Fruit fly (Drosophila melanogaster) whole organism, embryonic: ENCODE measurements around the gene CG42580.
A peak's percentile ranks its signal among the peaks of the same experiment; 100 is the strongest.

Experiments
- ATbp ChIP-seq: fragments of 200-800 bp; sonication (Bioruptor generic); optimal IDR thresholded peaks from 2 replicates; lab custom pipeline; 2017; ENCODE audit warnings: missing biosample characterization, mild to moderate bottlenecking, missing genetic modification characterization, missing genetic modification reagents
- CG12155 ChIP-seq: fragments of 200-800 bp; sonication (Bioruptor generic); optimal IDR thresholded peaks from 3 replicates; lab custom pipeline; 2016; ENCODE audit warnings: missing biosample characterization, missing genetic modification characterization
- CG12299 ChIP-seq: fragments of 200-800 bp; sonication (Bioruptor generic); optimal IDR thresholded peaks from 2 replicates; lab custom pipeline; 2018; ENCODE audit warnings: missing biosample characterization, mild to moderate bottlenecking, missing genetic modification characterization
- CG17568 ChIP-seq: fragments of 200-800 bp; sonication (Bioruptor generic); optimal IDR thresholded peaks from 2 replicates; lab custom pipeline; 2018; ENCODE audit warnings: missing biosample characterization, mild to moderate bottlenecking, missing genetic modification characterization, moderate library complexity
- CG18476 ChIP-seq: fragments of 200-800 bp; sonication (Bioruptor generic); optimal IDR thresholded peaks from 2 replicates; lab custom pipeline; 2016; ENCODE audit warnings: missing biosample characterization, mild to moderate bottlenecking, missing genetic modification characterization
- CG34376 ChIP-seq: fragments of 200-800 bp; sonication (Bioruptor generic); optimal IDR thresholded peaks from 2 replicates; lab custom pipeline; 2018; ENCODE audit warnings: missing biosample characterization, mild to moderate bottlenecking, missing genetic modification characterization
- CG4282 ChIP-seq: fragments of 200-800 bp; sonication (Bioruptor generic); optimal IDR thresholded peaks from 2 replicates; lab custom pipeline; 2016; ENCODE audit warnings: missing biosample characterization, missing genetic modification characterization
- CG4617 ChIP-seq: fragments of 200-800 bp; sonication (Bioruptor generic); optimal IDR thresholded peaks from 3 replicates; lab custom pipeline; 2016; ENCODE audit warnings: missing biosample characterization, missing genetic modification characterization, borderline replicate concordance
- CG4820 ChIP-seq: fragments of 200-800 bp; sonication (Bioruptor generic); optimal IDR thresholded peaks from 3 replicates; lab custom pipeline; 2016; ENCODE audit warnings: missing biosample characterization, missing genetic modification characterization
- CG6175 ChIP-seq: fragments of 200-800 bp; sonication (Bioruptor generic); IDR thresholded peaks from 3 replicates; pipeline ENCODE4 v1.3.6; 2022; ENCODE audit warnings: missing biosample characterization, missing genetic modification characterization
- CG7357 ChIP-seq: fragments of 200-800 bp; sonication (Bioruptor generic); IDR thresholded peaks from 3 replicates; pipeline ENCODE4 v1.3.6; 2022; ENCODE audit warnings: missing biosample characterization, missing genetic modification characterization
- CG8089 ChIP-seq: fragments of 200-800 bp; sonication (Bioruptor generic); optimal IDR thresholded peaks from 3 replicates; lab custom pipeline; 2016; ENCODE audit warnings: missing biosample characterization, missing genetic modification characterization
- CG8290 ChIP-seq, 3 experiments: fragments of 200-800 bp; sonication (Bioruptor generic); optimal IDR thresholded peaks; 2 replicates each; lab custom pipeline; 2016 to 2019; ENCODE audit warnings: missing biosample characterization in 3 of 3, missing genetic modification characterization in 3 of 3, mild to moderate bottlenecking in 2 of 3, moderate library complexity in 1 of 3
- CG8388 ChIP-seq: fragments of 200-800 bp; sonication (Bioruptor generic); optimal IDR thresholded peaks from 2 replicates; lab custom pipeline; 2019; ENCODE audit warnings: missing biosample characterization, mild to moderate bottlenecking, missing genetic modification characterization, moderate library complexity
- CG8924 ChIP-seq: fragments of 200-800 bp; optimal IDR thresholded peaks from 3 replicates; lab custom pipeline; 2019; ENCODE audit warnings: missing biosample characterization, mild to moderate bottlenecking, missing genetic modification characterization, moderate library complexity
- CG8944 ChIP-seq: fragments of 200-800 bp; sonication (Bioruptor generic); optimal IDR thresholded peaks from 3 replicates; lab custom pipeline; 2016; ENCODE audit warnings: missing biosample characterization, missing genetic modification characterization
- Dip3 ChIP-seq: fragments of 200-800 bp; sonication (Bioruptor generic); optimal IDR thresholded peaks from 3 replicates; lab custom pipeline; 2016; ENCODE audit warnings: missing biosample characterization, missing genetic modification characterization
- Dll ChIP-seq: fragments of 200-800 bp; sonication (Bioruptor generic); IDR thresholded peaks from 4 replicates; pipeline ENCODE4 v1.3.6; 2022; ENCODE audit warnings: missing biosample characterization, missing genetic modification characterization; ENCODE audit not compliant: partially characterized antibody
- Drgx ChIP-seq: fragments of 200-800 bp; sonication (Bioruptor generic); IDR thresholded peaks from 2 replicates; pipeline ENCODE4 v1.3.6; 2022; ENCODE audit warnings: missing biosample characterization, missing genetic modification characterization
- ERR ChIP-seq: fragments of 200-800 bp; sonication (Bioruptor generic); optimal IDR thresholded peaks from 2 replicates; lab custom pipeline; 2016; ENCODE audit warnings: missing biosample characterization, missing genetic modification characterization
- Elba2 ChIP-seq: fragments of 200-800 bp; sonication (Bioruptor generic); optimal IDR thresholded peaks from 3 replicates; lab custom pipeline; 2016; ENCODE audit warnings: missing biosample characterization, missing genetic modification characterization
- Hr78 ChIP-seq, 2 experiments: fragments of 200-800 bp in 1 of 2; fragments of >200 bp in 1 of 2; sonication (Bioruptor generic) in 1 of 2; optimal IDR thresholded peaks; 2 replicates each; lab custom pipeline; 2017 to 2019; ENCODE audit warnings: missing biosample characterization in 2 of 2, missing genetic modification characterization in 2 of 2, mild to moderate bottlenecking in 1 of 2, moderate library complexity in 1 of 2
- Max ChIP-seq: fragments of 200-800 bp; sonication (Bioruptor generic); optimal IDR thresholded peaks from 2 replicates; lab custom pipeline; 2016; ENCODE audit warnings: missing biosample characterization, mild to moderate bottlenecking, missing genetic modification characterization
- NK7.1 ChIP-seq: fragments of 200-800 bp; sonication (Bioruptor generic); optimal IDR thresholded peaks from 3 replicates; lab custom pipeline; 2016; ENCODE audit warnings: missing biosample characterization, missing genetic modification characterization
- Ptx1 ChIP-seq: fragments of 200-800 bp; sonication (Bioruptor generic); IDR thresholded peaks from 2 replicates; pipeline ENCODE4 v1.3.6; 2022; ENCODE audit warnings: missing biosample characterization, missing genetic modification characterization
- Sox102F ChIP-seq: fragments of 200-800 bp; sonication (Bioruptor generic); optimal IDR thresholded peaks from 2 replicates; lab custom pipeline; 2018; ENCODE audit warnings: missing biosample characterization, mild to moderate bottlenecking, missing genetic modification characterization, moderate library complexity
- Tbp ChIP-seq: fragments of >200 bp; optimal IDR thresholded peaks from 2 replicates; lab custom pipeline; 2018; ENCODE audit warnings: missing biosample characterization, missing genetic modification characterization
- amos ChIP-seq: fragments of 200-800 bp; sonication (Bioruptor generic); IDR thresholded peaks from 2 replicates; pipeline ENCODE4 v1.3.6; 2022; ENCODE audit warnings: missing biosample characterization, missing genetic modification characterization; ENCODE audit not compliant: partially characterized antibody
- az2 ChIP-seq: fragments of 200-800 bp; sonication (Bioruptor generic); optimal IDR thresholded peaks from 3 replicates; lab custom pipeline; 2016; ENCODE audit warnings: missing biosample characterization, missing genetic modification characterization
- br ChIP-seq: fragments of >200 bp; optimal IDR thresholded peaks from 2 replicates; lab custom pipeline; 2017
- bsh ChIP-seq, 2 experiments: fragments of 200-800 bp; sonication (Bioruptor generic); optimal IDR thresholded peaks; 2 replicates each; lab custom pipeline; 2017 to 2018; ENCODE audit warnings: mild to moderate bottlenecking in 2 of 2, missing biosample characterization in 2 of 2, missing genetic modification characterization in 2 of 2, moderate library complexity in 1 of 2
- cad ChIP-seq: fragments of >200 bp; optimal IDR thresholded peaks from 2 replicates; lab custom pipeline; 2017; ENCODE audit warnings: missing biosample characterization, missing genetic modification characterization
- danr ChIP-seq: fragments of 200-800 bp; sonication (Bioruptor generic); IDR thresholded peaks from 2 replicates; pipeline ENCODE4 v1.3.6; 2022; ENCODE audit warnings: missing biosample characterization, missing genetic modification characterization
- dmrt11E ChIP-seq: fragments of 200-800 bp; sonication (Bioruptor generic); optimal IDR thresholded peaks from 3 replicates; lab custom pipeline; 2018; ENCODE audit warnings: missing biosample characterization, mild to moderate bottlenecking, missing genetic modification characterization, moderate library complexity
- en ChIP-seq: fragments of 200-800 bp; sonication (Bioruptor generic); optimal IDR thresholded peaks from 2 replicates; lab custom pipeline; 2016; ENCODE audit warnings: missing biosample characterization, missing genetic modification characterization
- grau ChIP-seq: fragments of 200-800 bp; optimal IDR thresholded peaks from 3 replicates; lab custom pipeline; 2019; ENCODE audit warnings: missing biosample characterization, mild to moderate bottlenecking, missing genetic modification characterization, moderate library complexity
- gsb-n ChIP-seq: fragments of 200-800 bp; sonication (Bioruptor generic); optimal IDR thresholded peaks from 3 replicates; lab custom pipeline; 2018; ENCODE audit warnings: missing biosample characterization, mild to moderate bottlenecking, missing genetic modification characterization
- hkb ChIP-seq, 2 experiments: fragments of 200-800 bp in 1 of 2; fragments of >200 bp in 1 of 2; sonication (Bioruptor generic) in 1 of 2; IDR thresholded peaks in 1 of 2; optimal IDR thresholded peaks in 1 of 2; 2 replicates each; pipeline versions ENCODE4 v1.3.6 to Lab custom; 2017 to 2022; ENCODE audit warnings: missing biosample characterization in 1 of 2, missing genetic modification characterization in 1 of 2
- knrl ChIP-seq: fragments of 200-800 bp; sonication (Bioruptor generic); IDR thresholded peaks from 3 replicates; pipeline ENCODE4 v1.3.6; 2022; ENCODE audit warnings: missing biosample characterization, missing genetic modification characterization; ENCODE audit not compliant: partially characterized antibody
- lmd ChIP-seq: fragments of 200-800 bp; sonication (Bioruptor generic); IDR thresholded peaks from 2 replicates; pipeline ENCODE4 v1.3.6; 2022; ENCODE audit warnings: missing biosample characterization, missing genetic modification characterization
- mam ChIP-seq: fragments of 200-800 bp; sonication (Bioruptor generic); optimal IDR thresholded peaks from 3 replicates; lab custom pipeline; 2016; ENCODE audit warnings: missing biosample characterization, missing genetic modification characterization
- mld ChIP-seq: fragments of 200-800 bp; sonication (Bioruptor generic); IDR thresholded peaks from 3 replicates; pipeline ENCODE4 v1.3.6; 2022; ENCODE audit warnings: missing biosample characterization, missing genetic modification characterization; ENCODE audit not compliant: partially characterized antibody
- onecut ChIP-seq: fragments of 200-800 bp; sonication (Bioruptor generic); IDR thresholded peaks from 2 replicates; pipeline ENCODE4 v1.3.6; 2022; ENCODE audit warnings: missing biosample characterization, missing genetic modification characterization
- peb ChIP-seq: fragments of 200-800 bp; sonication (Bioruptor generic); IDR thresholded peaks from 2 replicates; pipeline ENCODE4 v1.3.6; 2022; ENCODE audit warnings: missing biosample characterization, missing genetic modification characterization
- phol ChIP-seq: fragments of 200-800 bp; sonication (Bioruptor generic); optimal IDR thresholded peaks from 3 replicates; lab custom pipeline; 2018; ENCODE audit warnings: missing biosample characterization, mild to moderate bottlenecking, missing genetic modification characterization, moderate library complexity
- repo ChIP-seq: fragments of 200-800 bp; sonication (Bioruptor generic); optimal IDR thresholded peaks from 2 replicates; lab custom pipeline; 2016; ENCODE audit warnings: missing biosample characterization, missing genetic modification characterization
- sens ChIP-seq: fragments of 200-800 bp; sonication (Bioruptor generic); peaks from one replicate; lab custom pipeline; 2016; ENCODE audit warnings: missing biosample characterization, missing genetic modification characterization
- stc ChIP-seq: fragments of 200-800 bp; sonication (Bioruptor generic); IDR thresholded peaks from 2 replicates; pipeline ENCODE4 v1.3.6; 2022; ENCODE audit warnings: missing biosample characterization, missing genetic modification characterization
- tup ChIP-seq: fragments of 200-800 bp; sonication (Bioruptor generic); optimal IDR thresholded peaks from 2 replicates; lab custom pipeline; 2016; ENCODE audit warnings: missing biosample characterization, mild to moderate bottlenecking, missing genetic modification characterization, moderate library complexity
- unc-4 ChIP-seq: fragments of 200-800 bp; sonication (Bioruptor generic); IDR thresholded peaks from 2 replicates; pipeline ENCODE4 v1.3.6; 2022; ENCODE audit warnings: missing biosample characterization, missing genetic modification characterization; ENCODE audit not compliant: partially characterized antibody

The CG42580 gene

DNA sequence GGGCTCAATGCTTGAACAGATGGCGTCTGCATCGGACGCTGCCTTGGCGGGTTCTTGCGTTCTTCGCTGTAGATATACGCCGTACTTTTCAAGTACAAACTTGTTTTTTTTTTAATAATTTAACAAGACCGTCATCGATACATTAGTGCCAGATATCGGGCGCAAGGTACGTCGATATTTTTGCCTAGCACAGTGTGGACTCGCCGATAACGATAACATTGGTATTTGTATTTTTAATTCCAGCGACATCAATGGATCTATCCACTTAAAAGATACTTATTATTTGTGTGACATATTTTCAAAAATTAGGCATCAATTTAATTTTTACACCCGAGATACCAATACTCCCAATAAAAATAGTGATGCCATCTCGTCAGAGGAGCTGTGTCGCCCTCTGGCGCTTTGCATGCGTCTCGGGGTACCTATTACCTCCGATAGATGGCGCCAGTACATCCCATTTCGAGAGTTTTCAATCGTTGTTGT is 49.3 kb upstream of the CG42580 start, which contains the start of gene Tak1 (continued):
- TF ChIP-seq knrl (GFP tag; lab: Robert Waterston, UW) (peak; percentile 65), Ptx1 (GFP tag; lab: Robert Waterston, UW) (peak; percentile 46), ATbp (GFP tag; lab: Kevin White, UChicago) (no peak), stc (GFP tag; lab: Robert Waterston, UW) (no peak), sens (peak; percentile 92), bsh (GFP tag; optimal IDR thresholded peaks at IDR 0.05; lab: Kevin White, UChicago) (peak in 1 of 2 experiments; percentile 46), CG8089 (GFP tag; lab: Kevin White, UChicago) (peak; percentile 61), peb (no peak), CG8924 (peak; percentile 16), Drgx (GFP tag; lab: Robert Waterston, UW) (no peak), repo (GFP tag; lab: Kevin White, UChicago) (no peak), cad (GFP tag; lab: Kevin White, UChicago) (no peak), mld (peak; percentile 70), az2 (GFP tag; lab: Kevin White, UChicago) (peak; percentile 70), mam (GFP tag; lab: Kevin White, UChicago) (peak; percentile 60), CG12299 (no peak), CG4282 (GFP tag; lab: Kevin White, UChicago) (no peak), Hr78 (GFP tag; optimal IDR thresholded peaks at IDR 0.05; lab: Kevin White, UChicago) (no peak), CG12155 (peak; percentile 30), NK7.1 (GFP tag; lab: Kevin White, UChicago) (no peak), CG18476 (GFP tag; lab: Kevin White, UChicago) (no peak), Tbp (GFP tag; lab: Kevin White, UChicago) (no peak), CG8944 (GFP tag; lab: Kevin White, UChicago) (peak; percentile 53), amos (GFP tag; lab: Robert Waterston, UW) (peak; percentile 63), CG8290 (GFP tag; optimal IDR thresholded peaks at IDR 0.05; lab: Kevin White, UChicago) (peak; percentile 62), CG8290 (tag; optimal IDR thresholded peaks at IDR 0.05; lab: Kevin White, UChicago) (peak in 1 of 2 experiments; percentile 85), br (lab: Kevin White, UChicago) (no peak), ERR (no peak), Dip3 (GFP tag; lab: Kevin White, UChicago) (peak; percentile 35), dmrt11E (tag; lab: Kevin White, UChicago) (peak; percentile 40), CG7357 (0 out of 3 replicates have a peak, but pooled peaks have one; percentile 49), CG34376 (peak; percentile 48), CG8388 (no peak), CG4820 (GFP tag; lab: Kevin White, UChicago) (peak; percentile 24), phol (tag; lab: Kevin White, UChicago) (peak; percentile 45), hkb (optimal IDR thresholded peaks at IDR 0.05; lab: Kevin White, UChicago) (peak; percentile 74), hkb (GFP tag; IDR thresholded peaks at IDR 0.05; lab: Robert Waterston, UW) (no peak), Elba2 (GFP tag; lab: Kevin White, UChicago) (no peak), CG4617 (peak; percentile 34), danr (GFP tag; lab: Robert Waterston, UW) (no peak), grau (tag; lab: Kevin White, UChicago) (peak; percentile 64), gsb-n (tag; lab: Kevin White, UChicago) (no peak), tup (GFP tag; lab: Kevin White, UChicago) (no peak), CG17568 (GFP tag; lab: Kevin White, UChicago) (no peak), Max (GFP tag; lab: Kevin White, UChicago) (peak; percentile 30), en (GFP tag; lab: Kevin White, UChicago) (peak; percentile 49), onecut (GFP tag; lab: Robert Waterston, UW) (peak; percentile 51; the same call in 1 of the 2 replicates), unc-4 (peak; percentile 72), CG6175 (GFP tag; lab: Robert Waterston, UW) (no peak), Sox102F (GFP tag; lab: Kevin White, UChicago) (peak; percentile 61), Dll (GFP tag; lab: Robert Waterston, UW) (peak; percentile 82), lmd (peak; percentile 62)
